Fruit fly (Drosophila melanogaster) whole organism: Measurements from ENCODE around the gene CG14853.

Source experiments
- pan ChIP-seq: fragments of >200 bp; optimal IDR thresholded peaks from 2 replicates; lab custom pipeline; 2017
- psq ChIP-seq: fragments of >200 bp; optimal IDR thresholded peaks from 2 replicates; lab custom pipeline; 2017
- usp ChIP-seq: fragments of >200 bp; optimal IDR thresholded peaks from 2 replicates; lab custom pipeline; 2017; ENCODE audit warnings: missing biosample characterization, missing genetic modification characterization, mixed read lengths

dm6 chr3R:14575718-14576187 lies 33.7 kb upstream of the CG14853 start, which contains the start of gene CG7987:
- TF ChIP-seq pan = no peak
- TF ChIP-seq psq = peak; percentile 20
- no peak for TF ChIP-seq usp
